Fruit fly (Drosophila melanogaster) whole organism, pupa: Measurements from ENCODE around the gene Tnpo-SR.

Experiments used
- CG10348 ChIP-seq: fragments of 200-800 bp; sonication (Bioruptor generic); IDR thresholded peaks from 2 replicates; pipeline ENCODE4 v1.3.6; 2022; ENCODE audit warnings: missing biosample characterization, missing genetic modification characterization
- CG12605 ChIP-seq: fragments of 200-800 bp; sonication (Bioruptor generic); IDR thresholded peaks from 2 replicates; pipeline ENCODE4 v1.3.6; 2022; ENCODE audit warnings: missing biosample characterization, missing genetic modification characterization
- CG13204 ChIP-seq: fragments of 200-800 bp; sonication (Bioruptor generic); optimal IDR thresholded peaks from 2 replicates; lab custom pipeline; 2018; ENCODE audit warnings: missing biosample characterization, mild to moderate bottlenecking, missing genetic modification characterization, moderate library complexity
- CG14655 ChIP-seq: fragments of 200-800 bp; sonication (Bioruptor generic); optimal IDR thresholded peaks from 3 replicates; lab custom pipeline; 2017; ENCODE audit warnings: mild to moderate bottlenecking, missing biosample characterization, missing genetic modification reagents, missing genetic modification characterization
- CG15710 ChIP-seq: fragments of 200-800 bp; sonication (Bioruptor generic); optimal IDR thresholded peaks from 2 replicates; lab custom pipeline; 2018; ENCODE audit warnings: missing biosample characterization, mild to moderate bottlenecking, missing genetic modification characterization, moderate library complexity
- CG17806 ChIP-seq: fragments of 200-800 bp; sonication (Bioruptor generic); optimal IDR thresholded peaks from 2 replicates; lab custom pipeline; 2018; ENCODE audit warnings: missing biosample characterization, mild to moderate bottlenecking, missing genetic modification characterization, moderate library complexity
- CG32121 ChIP-seq: fragments of 200-800 bp; sonication (Bioruptor generic); IDR thresholded peaks from 2 replicates; pipeline ENCODE4 v1.3.6; 2022; ENCODE audit warnings: missing biosample characterization, missing genetic modification characterization
- CG34367 ChIP-seq: fragments of 200-800 bp; sonication (Bioruptor generic); optimal IDR thresholded peaks from 2 replicates; lab custom pipeline; 2018; ENCODE audit warnings: missing biosample characterization, mild to moderate bottlenecking, missing genetic modification characterization
- CG4496 ChIP-seq: fragments of 200-800 bp; sonication (Bioruptor generic); IDR thresholded peaks from 3 replicates; pipeline ENCODE4 v1.3.6; 2022; ENCODE audit warnings: missing biosample characterization, missing genetic modification characterization
- CG8159 ChIP-seq: fragments of 200-800 bp; sonication (Bioruptor generic); optimal IDR thresholded peaks from 3 replicates; lab custom pipeline; 2018; ENCODE audit warnings: missing biosample characterization, mild to moderate bottlenecking, missing genetic modification characterization, moderate library complexity
- CG8301 ChIP-seq: fragments of 200-800 bp; sonication (Bioruptor generic); optimal IDR thresholded peaks from 2 replicates; lab custom pipeline; 2018; ENCODE audit warnings: missing biosample characterization, mild to moderate bottlenecking, missing genetic modification characterization
- CG9948 ChIP-seq: fragments of 200-800 bp; sonication (Bioruptor generic); optimal IDR thresholded peaks from 2 replicates; lab custom pipeline; 2018; ENCODE audit warnings: missing biosample characterization, mild to moderate bottlenecking, missing genetic modification characterization, moderate library complexity
- D1 ChIP-seq: fragments of 200-800 bp; sonication (Bioruptor generic); optimal IDR thresholded peaks from 2 replicates; lab custom pipeline; 2018; ENCODE audit warnings: missing biosample characterization, mild to moderate bottlenecking, missing genetic modification characterization, moderate library complexity
- EcR ChIP-seq: fragments of 200-800 bp; sonication (Bioruptor generic); optimal IDR thresholded peaks from 3 replicates; lab custom pipeline; 2019; ENCODE audit warnings: missing biosample characterization, missing genetic modification characterization, mild to moderate bottlenecking, moderate library complexity, missing genetic modification reagents
- Ets98B ChIP-seq: fragments of 200-800 bp; sonication (Bioruptor generic); IDR thresholded peaks from 2 replicates; pipeline ENCODE4 v1.3.6; 2022; ENCODE audit warnings: missing biosample characterization, missing genetic modification characterization
- Pif1A ChIP-seq: fragments of 200-800 bp; sonication (Bioruptor generic); optimal IDR thresholded peaks from 3 replicates; lab custom pipeline; 2016; ENCODE audit warnings: missing biosample characterization, missing genetic modification characterization
- Pif1B ChIP-seq: fragments of 200-800 bp; sonication (Bioruptor generic); optimal IDR thresholded peaks from 3 replicates; lab custom pipeline; 2016; ENCODE audit warnings: missing biosample characterization, missing genetic modification characterization
- Snoo ChIP-seq: fragments of 200-800 bp; sonication (Bioruptor generic); optimal IDR thresholded peaks from 3 replicates; lab custom pipeline; 2017; ENCODE audit warnings: missing biosample characterization, mild to moderate bottlenecking, missing genetic modification characterization, inconsistent platforms
- fd96Ca ChIP-seq: fragments of 200-800 bp; sonication (Bioruptor generic); IDR thresholded peaks from 3 replicates; pipeline ENCODE4 v1.3.6; 2022; ENCODE audit warnings: missing biosample characterization, missing genetic modification characterization
- gl ChIP-seq: fragments of 200-800 bp; sonication (Bioruptor generic); optimal IDR thresholded peaks from 2 replicates; lab custom pipeline; 2018; ENCODE audit warnings: missing biosample characterization, mild to moderate bottlenecking, missing genetic modification characterization
- rn ChIP-seq: fragments of 200-800 bp; sonication (Bioruptor generic); IDR thresholded peaks from 2 replicates; pipeline ENCODE4 v1.3.6; 2022; ENCODE audit warnings: missing biosample characterization, missing genetic modification characterization

Tnpo-SR gene

DNA sequence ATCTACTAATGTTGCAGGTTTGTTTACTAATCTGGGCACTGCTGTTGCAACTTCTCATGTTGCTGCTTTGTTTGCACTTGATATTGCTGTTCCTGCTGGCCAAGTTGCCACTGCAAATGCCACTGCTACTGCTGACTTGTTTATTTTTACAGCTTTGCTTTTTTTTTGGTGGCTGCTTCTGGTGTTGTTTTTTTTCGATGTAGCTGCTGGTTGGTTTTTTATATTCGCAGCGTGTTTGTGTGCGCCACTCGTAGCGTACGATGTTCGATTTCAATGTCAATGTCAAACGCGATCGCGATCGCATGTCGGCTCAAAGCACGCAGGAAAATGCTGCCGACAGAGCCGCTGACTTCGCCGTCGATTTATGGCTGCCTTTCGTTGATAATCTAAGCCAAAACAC, 31.9 kb upstream of the Tnpo-SR start:
- TF ChIP-seq CG14655: no peak
- TF ChIP-seq CG12605 (GFP tag; lab: Robert Waterston, UW): peak; percentile 43; the same call in 1 of the 2 replicates
- TF ChIP-seq CG4496 (GFP tag; lab: Robert Waterston, UW): no peak; the same call in 2 of the 3 replicates
- TF ChIP-seq CG13204 (GFP tag; lab: Kevin White, UChicago): peak; percentile 27
- peak; percentile 8 for TF ChIP-seq CG15710 (tag; lab: Kevin White, UChicago)

DNA sequence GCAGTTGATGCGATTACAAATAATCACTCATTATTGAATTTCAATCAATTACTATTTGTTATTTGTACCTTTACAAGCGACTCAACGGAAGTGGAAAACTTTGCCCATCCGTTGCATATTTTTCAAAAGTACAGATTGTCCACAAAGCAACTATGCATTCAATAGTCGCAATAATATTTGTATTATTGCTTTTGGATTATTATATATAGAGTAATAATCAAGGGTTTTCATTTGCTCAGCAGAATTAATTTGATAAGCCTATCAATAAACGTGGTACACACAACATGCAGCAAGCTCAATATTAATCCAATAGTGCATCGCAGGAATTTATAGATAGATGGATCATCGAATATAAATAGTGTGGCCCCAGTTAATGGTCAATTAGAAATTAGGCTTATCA, 31.1 kb upstream of the Tnpo-SR start:
- TF ChIP-seq CG13204 (GFP tag; lab: Kevin White, UChicago) (no peak), CG8301 (tag; lab: Kevin White, UChicago) (peak; percentile 3), CG14655 (peak; percentile 12), CG4496 (GFP tag; lab: Robert Waterston, UW) (0 out of 3 replicates have a peak, but pooled peaks have one; percentile 30), CG34367 (tag; lab: Kevin White, UChicago) (no peak)

dm6 chr2L:2729882-2730281, 29.8 kb upstream of the Tnpo-SR start:
- no peak for TF ChIP-seq EcR (GFP tag; lab: Kevin White, UChicago)
- TF ChIP-seq CG12605 (GFP tag; lab: Robert Waterston, UW): no peak
- no peak for TF ChIP-seq CG34367 (tag; lab: Kevin White, UChicago)
- TF ChIP-seq Pif1B: peak; percentile 5
- TF ChIP-seq CG14655: peak; percentile 58
- no peak for TF ChIP-seq CG15710 (tag; lab: Kevin White, UChicago)
- no peak for TF ChIP-seq gl (tag; lab: Kevin White, UChicago)
- peak; percentile 57 for TF ChIP-seq CG32121
- TF ChIP-seq rn: no peak
- no peak for TF ChIP-seq CG13204 (GFP tag; lab: Kevin White, UChicago)
- no peak for TF ChIP-seq CG10348 (GFP tag; lab: Robert Waterston, UW)
- TF ChIP-seq D1 (tag; lab: Kevin White, UChicago): no peak
- TF ChIP-seq CG17806 (tag; lab: Kevin White, UChicago): peak; percentile 4
- TF ChIP-seq Ets98B (GFP tag; lab: Robert Waterston, UW): peak; percentile 71
- peak; percentile 63 for TF ChIP-seq CG4496 (GFP tag; lab: Robert Waterston, UW)
- peak; percentile 37; the same call in 1 of the 3 replicates for TF ChIP-seq fd96Ca (GFP tag; lab: Robert Waterston, UW)
- TF ChIP-seq Pif1A (GFP tag; lab: Kevin White, UChicago): peak; percentile 15
- TF ChIP-seq CG9948 (tag; lab: Kevin White, UChicago): no peak
- peak; percentile 8 for TF ChIP-seq CG8301 (tag; lab: Kevin White, UChicago)
- TF ChIP-seq CG8159 (tag; lab: Kevin White, UChicago): no peak
- no peak for TF ChIP-seq Snoo

dm6 chr2L:2730756-2731155, 29.0 kb upstream of the Tnpo-SR start:
- TF ChIP-seq CG13204 (GFP tag; lab: Kevin White, UChicago) (no peak), CG15710 (tag; lab: Kevin White, UChicago) (no peak), CG17806 (tag; lab: Kevin White, UChicago) (no peak), CG32121 (no peak), EcR (GFP tag; lab: Kevin White, UChicago) (no peak), CG12605 (GFP tag; lab: Robert Waterston, UW) (no peak), Snoo (no peak), Pif1A (GFP tag; lab: Kevin White, UChicago) (no peak), CG34367 (tag; lab: Kevin White, UChicago) (no peak), CG8159 (tag; lab: Kevin White, UChicago) (no peak)

DNA sequence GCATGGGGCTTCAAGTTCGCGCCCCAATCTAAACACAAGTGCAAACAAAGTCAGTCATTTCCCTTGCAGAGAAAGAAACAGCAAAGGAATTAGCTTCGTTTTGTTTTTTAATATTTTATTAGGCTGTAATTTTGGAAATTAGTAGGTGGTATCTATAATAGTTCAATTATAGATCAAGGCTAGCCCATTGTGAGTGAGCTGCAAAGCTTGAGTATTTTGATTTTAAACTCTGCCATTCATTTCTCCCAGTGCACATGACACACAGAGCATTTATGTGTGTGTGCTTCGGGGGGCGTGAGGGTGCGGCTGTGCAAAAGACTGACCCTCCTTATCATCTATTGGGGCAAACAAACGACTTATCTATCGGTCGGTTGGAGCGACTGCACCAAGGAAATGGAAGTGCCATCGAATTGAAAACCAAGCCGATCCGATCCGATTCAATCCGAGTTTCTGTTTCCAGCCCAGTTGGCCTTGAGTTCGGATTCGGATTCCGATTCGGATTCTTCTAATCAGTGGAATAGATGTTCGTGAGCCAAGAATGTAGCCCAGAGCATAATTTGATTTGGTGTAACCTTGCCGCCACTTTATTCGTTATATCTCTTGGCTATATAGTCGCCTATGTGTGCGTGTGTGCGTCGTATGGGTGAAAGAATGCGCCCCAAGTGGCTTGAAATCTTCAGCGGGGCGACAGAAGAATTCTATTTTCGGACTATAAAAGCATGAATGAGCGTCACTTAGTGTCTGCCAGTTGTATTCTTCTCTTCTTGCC, 28.2 kb upstream of the Tnpo-SR start:
- TF ChIP-seq CG14655: peak; percentile 58
- no peak for TF ChIP-seq rn
- no peak for TF ChIP-seq CG15710 (tag; lab: Kevin White, UChicago)
- no peak for TF ChIP-seq CG13204 (GFP tag; lab: Kevin White, UChicago)
- TF ChIP-seq fd96Ca (GFP tag; lab: Robert Waterston, UW): peak; percentile 73; the same call in 2 of the 3 replicates
- TF ChIP-seq CG32121: peak; percentile 50; the same call in 1 of the 2 replicates
- TF ChIP-seq EcR (GFP tag; lab: Kevin White, UChicago): no peak
- 0 out of 2 replicates have a peak, but pooled peaks have one; percentile 9 for TF ChIP-seq CG12605 (GFP tag; lab: Robert Waterston, UW)
- no peak for TF ChIP-seq Pif1B
- TF ChIP-seq D1 (tag; lab: Kevin White, UChicago): no peak
- peak; percentile 55 for TF ChIP-seq CG8301 (tag; lab: Kevin White, UChicago)
- peak; percentile 22 for TF ChIP-seq Pif1A (GFP tag; lab: Kevin White, UChicago)
- TF ChIP-seq Snoo: no peak
- no peak for TF ChIP-seq CG8159 (tag; lab: Kevin White, UChicago)
- TF ChIP-seq CG34367 (tag; lab: Kevin White, UChicago): no peak
- TF ChIP-seq CG9948 (tag; lab: Kevin White, UChicago): no peak
- peak; percentile 13 for TF ChIP-seq CG17806 (tag; lab: Kevin White, UChicago)
- TF ChIP-seq gl (tag; lab: Kevin White, UChicago): no peak
- TF ChIP-seq Ets98B (GFP tag; lab: Robert Waterston, UW): peak; percentile 77
- peak; percentile 68; the same call in 2 of the 3 replicates for TF ChIP-seq CG4496 (GFP tag; lab: Robert Waterston, UW)
- TF ChIP-seq CG10348 (GFP tag; lab: Robert Waterston, UW): no peak
